Fruit fly (Drosophila melanogaster): ENCODE results near the gene CG6418.

CG6418 gene

DNA sequence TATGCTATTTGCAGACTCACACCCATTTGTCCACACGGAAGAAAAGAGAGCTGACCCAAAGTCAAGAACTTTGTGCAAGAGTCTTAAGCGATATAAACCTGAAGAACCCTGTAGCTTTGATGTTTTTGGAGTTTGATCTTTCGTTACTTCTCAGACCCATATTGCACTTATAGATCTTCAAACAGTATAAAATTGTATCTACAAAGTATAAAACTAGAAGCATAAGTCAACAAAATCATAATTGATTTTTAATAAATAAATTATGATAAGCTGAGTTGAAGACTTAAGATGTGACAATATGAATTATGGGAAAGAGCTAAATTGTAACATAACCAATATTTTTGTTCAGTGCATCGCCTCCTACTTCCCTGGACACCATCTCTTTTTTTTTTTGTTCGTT lies 51.5 kb downstream of the CG6418 start:
- TF ChIP-seq CG4496 (GFP tag; IDR thresholded peaks at IDR 0.05): no peak
- peak; percentile 31 for TF ChIP-seq CG8159 (tag; optimal IDR thresholded peaks at IDR 0.05)
